Worm (Caenorhabditis elegans): ENCODE data around the gene npp-10.

Gene npp-10

DNA sequence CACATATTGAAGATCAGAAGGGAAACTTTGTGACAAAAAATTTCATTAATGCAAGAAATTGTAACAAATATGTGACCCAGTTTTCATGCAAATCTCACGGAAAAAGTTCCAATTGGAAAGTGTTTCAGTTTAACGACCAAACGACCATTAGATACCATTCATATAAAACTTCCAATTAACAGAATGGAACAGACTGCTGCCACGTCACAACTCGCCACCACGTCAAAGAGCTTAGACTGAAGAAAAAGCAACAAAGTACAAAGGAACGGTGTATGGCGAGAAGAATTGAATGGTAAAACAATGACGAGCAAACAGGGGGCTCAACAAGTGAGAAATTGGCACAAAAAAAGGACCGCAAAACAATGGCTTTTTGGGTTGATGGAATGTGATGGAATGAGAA lies 34.0 kb downstream of the npp-10 start, which contains the start of gene T04C9.3:
Gene T04C9.3, plus strand, starts transcription at position 301 of the 400 bp plus-strand sequence.
- TF ChIP-seq sea-1 (GFP tag; conservative IDR thresholded peaks at IDR 0.05) (no peak), hmg-4 (GFP tag; optimal IDR thresholded peaks at IDR 0.05) (no peak), ets-7 (tag; optimal IDR thresholded peaks at IDR 0.05) (no peak), ceh-13 (GFP tag; optimal IDR thresholded peaks at IDR 0.05) (no peak)

DNA sequence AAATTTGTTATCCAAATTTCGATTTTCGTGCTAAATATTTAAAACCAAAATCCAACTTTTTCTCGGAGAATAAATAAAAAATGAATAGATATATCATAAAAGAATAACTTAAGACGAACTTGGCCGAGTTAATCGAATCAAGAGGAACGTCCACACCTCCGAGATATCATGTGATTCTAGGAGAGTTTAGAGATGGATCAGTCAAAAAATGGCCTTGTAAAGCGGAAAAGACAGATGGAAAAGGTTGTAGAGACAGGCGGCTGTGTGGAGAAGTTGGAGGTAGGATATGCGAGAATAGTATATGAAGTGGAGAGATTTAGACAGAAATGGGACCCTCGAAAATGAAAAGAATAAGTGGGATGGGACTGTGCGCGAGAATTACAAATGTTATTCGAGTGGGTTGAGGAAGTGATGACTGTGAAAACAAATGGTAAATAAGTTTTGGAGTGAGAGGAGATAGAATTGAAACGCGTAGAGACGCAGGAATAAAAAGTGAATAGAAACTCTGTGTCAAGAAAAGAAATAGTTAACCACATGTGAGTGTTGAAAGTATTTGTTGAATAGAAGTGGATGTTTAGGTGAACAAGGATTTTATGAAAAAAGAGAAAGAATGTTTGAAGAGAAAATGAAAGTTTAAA lies 36.5 kb downstream of the npp-10 start:
- TF ChIP-seq ceh-36 (tag; optimal IDR thresholded peaks at IDR 0.05) (no peak), aly-1 (tag; optimal IDR thresholded peaks at IDR 0.05) (no peak), hmbx-1 (tag; optimal IDR thresholded peaks at IDR 0.05) (no peak), hnd-1 (tag; optimal IDR thresholded peaks at IDR 0.05) (no peak), pes-1 (GFP tag; IDR thresholded peaks at IDR 0.05) (no peak), tbx-11 (GFP tag; IDR thresholded peaks at IDR 0.05) (no peak), B0310.2 (tag; optimal IDR thresholded peaks at IDR 0.05) (no peak), hmg-4 (GFP tag; optimal IDR thresholded peaks at IDR 0.05) (no peak), scrt-1 (GFP tag; IDR thresholded peaks at IDR 0.05) (no peak), sea-1 (GFP tag; conservative IDR thresholded peaks at IDR 0.05) (no peak), ama-1 (optimal IDR thresholded peaks at IDR 0.05) (no peak), tbx-37 (GFP tag; conservative IDR thresholded peaks at IDR 0.05) (no peak), tra-4 (tag; optimal IDR thresholded peaks at IDR 0.05) (no peak), F13C5.2 (tag; optimal IDR thresholded peaks at IDR 0.05) (no peak), ceh-13 (GFP tag; optimal IDR thresholded peaks at IDR 0.05) (no peak), ets-7 (tag; optimal IDR thresholded peaks at IDR 0.05) (no peak), flt-1 (GFP tag; IDR thresholded peaks at IDR 0.05) (no peak)

DNA sequence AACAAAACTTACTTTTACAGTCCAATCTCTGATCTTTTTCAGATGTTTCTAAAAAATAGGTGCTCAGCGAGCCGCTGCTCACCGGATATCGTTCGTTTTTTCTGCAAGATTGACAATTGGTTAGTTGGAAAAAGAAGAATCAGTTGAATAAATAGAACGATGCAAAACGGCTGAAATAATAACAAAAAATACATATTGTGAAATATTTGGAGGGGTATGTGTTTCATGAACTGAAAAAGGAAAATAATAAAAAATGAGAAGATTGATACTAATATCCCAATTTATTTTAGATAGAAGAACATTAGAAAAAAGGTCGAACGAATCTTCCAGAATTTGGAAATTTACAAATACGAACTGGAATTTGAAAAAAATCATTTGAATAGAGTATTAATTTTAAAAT lies 37.3 kb downstream of the npp-10 start, which contains the start of gene frm-2:
Gene frm-2, minus strand, starts transcription at position 101 of the 400 bp plus-strand sequence.
- no peak for TF ChIP-seq pes-1 (GFP tag; IDR thresholded peaks at IDR 0.05)
- TF ChIP-seq tbx-37 (GFP tag; conservative IDR thresholded peaks at IDR 0.05) = no peak
- TF ChIP-seq aly-1 (tag; optimal IDR thresholded peaks at IDR 0.05) = no peak
- no peak for TF ChIP-seq ama-1 (optimal IDR thresholded peaks at IDR 0.05)
- no peak for TF ChIP-seq hnd-1 (tag; optimal IDR thresholded peaks at IDR 0.05)
- no peak for TF ChIP-seq ceh-36 (tag; optimal IDR thresholded peaks at IDR 0.05)
- no peak for TF ChIP-seq B0310.2 (tag; optimal IDR thresholded peaks at IDR 0.05)
- no peak for TF ChIP-seq ceh-13 (GFP tag; optimal IDR thresholded peaks at IDR 0.05)
- no peak for TF ChIP-seq F13C5.2 (tag; optimal IDR thresholded peaks at IDR 0.05)
- no peak for TF ChIP-seq flt-1 (GFP tag; IDR thresholded peaks at IDR 0.05)
- TF ChIP-seq hmbx-1 (tag; optimal IDR thresholded peaks at IDR 0.05) = no peak
- no peak for TF ChIP-seq hmg-4 (GFP tag; optimal IDR thresholded peaks at IDR 0.05)

DNA sequence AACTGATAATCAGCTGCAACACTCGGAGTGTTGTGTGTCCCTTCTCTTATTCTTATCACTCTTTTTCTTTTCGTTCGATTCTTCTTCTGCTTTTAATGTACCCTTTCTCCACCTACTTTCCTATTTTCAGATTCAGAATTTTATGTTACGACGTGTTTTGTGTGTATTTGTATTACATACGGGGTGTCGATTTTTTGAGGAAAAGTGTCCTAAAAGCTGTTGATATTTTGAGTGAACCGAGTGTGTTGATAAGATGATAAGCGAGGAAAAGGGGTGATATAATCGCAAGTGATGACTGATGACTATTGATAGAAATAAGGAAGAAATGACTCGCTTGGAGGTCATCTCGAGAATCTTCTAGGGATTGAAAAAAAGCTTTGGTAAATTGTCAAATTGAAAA lies 38.0 kb downstream of the npp-10 start:
- TF ChIP-seq ama-1 (optimal IDR thresholded peaks at IDR 0.05) (no peak), tbx-11 (GFP tag; IDR thresholded peaks at IDR 0.05) (no peak), pes-1 (GFP tag; IDR thresholded peaks at IDR 0.05) (no peak), scrt-1 (GFP tag; IDR thresholded peaks at IDR 0.05) (no peak)

DNA sequence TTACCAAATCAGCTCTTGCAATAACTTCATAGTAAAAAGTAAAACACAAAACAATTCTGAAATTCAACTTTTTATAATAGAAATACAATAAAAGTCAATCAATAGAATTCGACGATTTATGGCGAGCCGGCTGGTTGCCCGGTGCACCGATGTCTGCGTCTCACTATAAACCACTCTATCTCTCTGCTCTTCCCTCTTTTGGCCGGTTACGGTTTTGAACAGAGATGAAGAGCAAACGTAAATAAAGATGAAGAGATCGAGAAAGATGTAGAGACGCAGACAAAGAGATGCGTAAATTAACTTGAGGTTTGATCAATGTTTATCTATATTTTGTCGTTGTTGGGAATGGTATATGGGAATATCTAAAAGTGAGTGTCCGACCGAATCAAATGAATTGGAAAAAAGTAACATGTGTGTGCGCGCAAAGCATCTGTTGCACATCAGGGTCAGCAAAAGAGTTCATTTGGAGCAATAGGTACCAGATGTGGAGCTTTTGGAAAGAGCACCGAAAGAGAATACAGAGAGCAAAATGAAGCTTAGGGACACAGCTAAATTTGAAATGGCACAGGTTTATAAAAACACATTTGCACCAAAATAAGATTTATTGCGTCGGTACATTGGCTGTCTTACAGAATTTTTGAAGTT lies 39.0 kb downstream of the npp-10 start:
- TF ChIP-seq hmg-4 (GFP tag; optimal IDR thresholded peaks at IDR 0.05) = peak; percentile 18
- TF ChIP-seq sea-1 (GFP tag; conservative IDR thresholded peaks at IDR 0.05) = no peak

DNA sequence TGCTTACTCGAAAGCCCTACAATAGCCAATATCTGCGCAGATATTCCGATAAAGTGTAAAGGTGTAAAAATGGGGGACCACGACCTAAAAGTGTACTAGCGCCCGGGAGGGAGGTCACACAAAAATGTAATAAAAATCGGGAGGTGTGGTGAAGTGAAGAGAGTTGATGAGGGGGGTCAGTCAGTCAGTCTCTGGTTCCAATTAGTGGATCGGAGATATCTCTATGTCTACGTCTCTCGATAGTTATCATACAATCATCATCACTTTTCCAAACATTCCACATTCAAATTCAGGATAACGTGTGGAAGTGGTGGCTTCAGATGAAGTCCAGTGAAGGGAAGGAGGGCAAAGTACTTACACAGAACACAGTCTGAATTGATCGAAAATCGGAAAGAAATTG lies 43.3 kb downstream of the npp-10 start:
- no peak for TF ChIP-seq ceh-36 (tag; optimal IDR thresholded peaks at IDR 0.05)

DNA sequence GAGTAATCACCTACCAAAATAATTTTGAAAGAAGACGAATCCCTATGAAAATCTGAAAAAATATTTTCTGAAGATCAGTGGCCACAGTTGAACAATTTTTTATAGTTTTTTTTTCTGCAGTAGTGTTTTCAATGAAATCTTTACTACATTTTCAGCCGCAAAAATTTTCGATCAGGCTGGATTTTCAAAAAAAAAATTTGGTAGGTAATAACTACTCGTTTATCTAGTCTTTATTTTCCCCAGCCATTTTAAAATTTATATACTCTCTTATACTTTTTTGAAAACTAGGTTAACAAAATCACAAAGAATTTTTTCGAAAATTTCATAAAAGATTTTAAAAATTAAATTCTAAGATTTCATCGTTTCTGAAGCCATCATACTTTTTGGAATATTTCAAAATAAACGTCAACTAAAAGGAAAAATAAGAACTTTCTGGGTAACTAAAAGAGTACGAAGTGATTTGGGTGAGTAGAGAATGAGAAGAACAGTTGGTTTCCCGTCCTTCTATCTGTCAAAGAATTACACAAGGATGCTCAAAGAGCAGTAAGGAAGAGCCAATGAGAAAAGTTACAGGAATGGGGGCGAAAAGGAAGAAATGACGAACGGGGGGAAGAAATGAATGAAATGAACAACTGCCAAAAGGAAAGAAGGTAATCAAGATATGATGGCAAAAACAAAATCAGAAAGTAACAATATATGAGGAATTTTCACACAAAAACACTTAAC lies 44.2 kb downstream of the npp-10 start, which contains the start of gene mlp-1:
Gene mlp-1, minus strand, starts transcription at position 51 of the 726 bp plus-strand sequence.
- TF ChIP-seq ceh-36 (tag; optimal IDR thresholded peaks at IDR 0.05) (no peak), hmbx-1 (tag; optimal IDR thresholded peaks at IDR 0.05) (no peak), F13C5.2 (tag; optimal IDR thresholded peaks at IDR 0.05) (no peak), hmg-4 (GFP tag; optimal IDR thresholded peaks at IDR 0.05) (no peak), aly-1 (tag; optimal IDR thresholded peaks at IDR 0.05) (no peak), ceh-13 (GFP tag; optimal IDR thresholded peaks at IDR 0.05) (no peak), pes-1 (GFP tag; IDR thresholded peaks at IDR 0.05) (no peak), scrt-1 (GFP tag; IDR thresholded peaks at IDR 0.05) (no peak), flt-1 (GFP tag; IDR thresholded peaks at IDR 0.05) (no peak), ets-7 (tag; optimal IDR thresholded peaks at IDR 0.05) (no peak), ama-1 (optimal IDR thresholded peaks at IDR 0.05) (no peak), tbx-37 (GFP tag; conservative IDR thresholded peaks at IDR 0.05) (no peak), tra-4 (tag; optimal IDR thresholded peaks at IDR 0.05) (no peak), hnd-1 (tag; optimal IDR thresholded peaks at IDR 0.05) (no peak), B0310.2 (tag; optimal IDR thresholded peaks at IDR 0.05) (no peak), tbx-11 (GFP tag; IDR thresholded peaks at IDR 0.05) (no peak), sea-1 (GFP tag; conservative IDR thresholded peaks at IDR 0.05) (no peak)

DNA sequence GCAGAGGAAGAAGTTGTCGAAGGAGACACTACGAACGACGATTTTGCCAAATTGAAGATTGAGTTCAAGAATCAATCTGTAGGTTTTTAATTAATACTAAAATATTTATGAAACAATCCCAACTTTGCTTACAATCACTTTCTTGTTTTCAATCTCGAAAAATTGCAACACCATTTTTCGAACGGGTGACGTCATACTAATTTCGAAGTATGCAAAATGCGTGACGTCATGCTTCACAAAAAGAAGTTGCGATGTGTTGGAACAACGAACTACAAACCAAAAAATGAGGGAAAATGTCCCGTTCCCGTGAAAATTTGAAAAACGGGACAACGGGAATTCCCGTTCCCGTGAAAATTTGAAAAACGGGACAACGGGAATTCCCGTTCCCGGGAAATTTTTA lies 51.7 kb downstream of the npp-10 start:
- TF ChIP-seq F13C5.2 (tag; optimal IDR thresholded peaks at IDR 0.05) (no peak), scrt-1 (GFP tag; IDR thresholded peaks at IDR 0.05) (no peak), ceh-36 (tag; optimal IDR thresholded peaks at IDR 0.05) (no peak), B0310.2 (tag; optimal IDR thresholded peaks at IDR 0.05) (no peak), hmg-4 (GFP tag; optimal IDR thresholded peaks at IDR 0.05) (no peak), hmbx-1 (tag; optimal IDR thresholded peaks at IDR 0.05) (no peak), pes-1 (GFP tag; IDR thresholded peaks at IDR 0.05) (no peak)

All from whole organism, early embryonic.